Fruit fly (Drosophila melanogaster) whole organism, prepupa: ENCODE results near the gene CG2129.

ENCODE experiments used
- Blimp-1 ChIP-seq: fragments of 200-800 bp; sonication (Bioruptor generic); optimal IDR thresholded peaks from 3 replicates; lab custom pipeline; 2017; ENCODE audit warnings: missing biosample characterization, missing genetic modification characterization, mild to moderate bottlenecking, moderate library complexity, missing genetic modification reagents
- CG10631 ChIP-seq: fragments of 200-800 bp; sonication (Bioruptor generic); optimal IDR thresholded peaks from 2 replicates; lab custom pipeline; 2016; ENCODE audit warnings: missing biosample characterization, missing genetic modification characterization
- CG10669 ChIP-seq: fragments of 200-800 bp; sonication (Bioruptor generic); optimal IDR thresholded peaks from 3 replicates; lab custom pipeline; 2018; ENCODE audit warnings: missing biosample characterization, mild to moderate bottlenecking, missing genetic modification characterization, moderate library complexity
- CG11902 ChIP-seq: fragments of 200-800 bp; sonication (Bioruptor generic); optimal IDR thresholded peaks from 3 replicates; lab custom pipeline; 2016; ENCODE audit warnings: missing biosample characterization, missing genetic modification characterization
- CG15336 ChIP-seq: fragments of 200-800 bp; sonication (Bioruptor generic); IDR thresholded peaks from 2 replicates; pipeline ENCODE4 v1.3.6; 2022; ENCODE audit warnings: missing biosample characterization, missing genetic modification characterization
- CG1621 ChIP-seq: fragments of 200-800 bp; sonication (Bioruptor generic); optimal IDR thresholded peaks from 3 replicates; lab custom pipeline; 2018; ENCODE audit warnings: missing biosample characterization, mild to moderate bottlenecking, missing genetic modification characterization
- CG16779 ChIP-seq: fragments of 200-800 bp; sonication (Bioruptor generic); optimal IDR thresholded peaks from 3 replicates; lab custom pipeline; 2017; ENCODE audit warnings: missing biosample characterization, mild to moderate bottlenecking, missing genetic modification characterization
- CG3032 ChIP-seq: fragments of 200-800 bp; optimal IDR thresholded peaks from 2 replicates; lab custom pipeline; 2019; ENCODE audit warnings: missing biosample characterization, mild to moderate bottlenecking, missing genetic modification characterization, moderate library complexity
- CG3919 ChIP-seq: fragments of 200-800 bp; sonication (Bioruptor generic); optimal IDR thresholded peaks from 3 replicates; lab custom pipeline; 2016; ENCODE audit warnings: missing biosample characterization, missing genetic modification characterization
- CG6163 ChIP-seq: fragments of 200-800 bp; sonication (Bioruptor generic); IDR thresholded peaks from 3 replicates; pipeline ENCODE4 v1.3.6; 2022; ENCODE audit warnings: missing biosample characterization, missing genetic modification characterization
- CG6276 ChIP-seq: fragments of 200-800 bp; sonication (Bioruptor generic); optimal IDR thresholded peaks from 2 replicates; lab custom pipeline; 2017; ENCODE audit warnings: missing biosample characterization, mild to moderate bottlenecking, missing genetic modification characterization
- CG6792 ChIP-seq: fragments of 200-800 bp; sonication (Bioruptor generic); optimal IDR thresholded peaks from 3 replicates; lab custom pipeline; 2016; ENCODE audit warnings: missing biosample characterization, missing genetic modification characterization
- CG6808 ChIP-seq: fragments of 200-800 bp; sonication (Bioruptor generic); optimal IDR thresholded peaks from 3 replicates; lab custom pipeline; 2017; ENCODE audit warnings: missing biosample characterization, missing genetic modification characterization, mild to moderate bottlenecking, moderate library complexity, missing genetic modification reagents
- CG8319 ChIP-seq: fragments of 200-800 bp; sonication (Bioruptor generic); optimal IDR thresholded peaks from 3 replicates; lab custom pipeline; 2016; ENCODE audit warnings: missing biosample characterization, missing genetic modification characterization
- Eip75B ChIP-seq: fragments of 200-800 bp; sonication (Bioruptor generic); optimal IDR thresholded peaks from 3 replicates; lab custom pipeline; 2016; ENCODE audit warnings: missing biosample characterization, missing genetic modification characterization
- Eip78C ChIP-seq: fragments of 200-800 bp; sonication (Bioruptor generic); peaks from one replicate; lab custom pipeline; 2016; ENCODE audit warnings: missing biosample characterization, missing genetic modification characterization
- Eip93F ChIP-seq: fragments of 200-800 bp; sonication (Bioruptor generic); optimal IDR thresholded peaks from 2 replicates; lab custom pipeline; 2016; ENCODE audit warnings: missing biosample characterization, mild to moderate bottlenecking, missing genetic modification characterization
- Gug ChIP-seq: fragments of 200-800 bp; sonication (Bioruptor generic); IDR thresholded peaks from 2 replicates; pipeline ENCODE4 v1.3.6; 2022; ENCODE audit warnings: missing biosample characterization, missing genetic modification characterization
- Hr38 ChIP-seq: sonication (Bioruptor generic); optimal IDR thresholded peaks from 2 replicates; lab custom pipeline; 2016; ENCODE audit warnings: missing biosample characterization, missing genetic modification characterization
- Hr39 ChIP-seq: fragments of 200-800 bp; sonication (Bioruptor generic); optimal IDR thresholded peaks from 2 replicates; lab custom pipeline; 2016; ENCODE audit warnings: missing biosample characterization, missing genetic modification characterization
- Hr4 ChIP-seq: fragments of 200-800 bp; sonication (Bioruptor generic); optimal IDR thresholded peaks from 3 replicates; lab custom pipeline; 2016; ENCODE audit warnings: missing biosample characterization, missing genetic modification characterization
- Lpt ChIP-seq: fragments of 200-800 bp; sonication (Bioruptor generic); optimal IDR thresholded peaks from 3 replicates; lab custom pipeline; 2016; ENCODE audit warnings: missing biosample characterization, missing genetic modification characterization
- Met ChIP-seq: fragments of 200-800 bp; sonication (Bioruptor generic); optimal IDR thresholded peaks from 3 replicates; lab custom pipeline; 2016; ENCODE audit warnings: missing biosample characterization, missing genetic modification characterization
- Smox ChIP-seq: fragments of 200-800 bp; sonication (Bioruptor generic); optimal IDR thresholded peaks from 3 replicates; lab custom pipeline; 2016; ENCODE audit warnings: missing biosample characterization, missing genetic modification characterization
- Sox102F ChIP-seq: fragments of 200-800 bp; sonication (Bioruptor generic); optimal IDR thresholded peaks from 2 replicates; lab custom pipeline; 2016; ENCODE audit warnings: missing biosample characterization, mild to moderate bottlenecking, missing genetic modification characterization
- Sox14 ChIP-seq: fragments of 200-800 bp; sonication (Bioruptor generic); optimal IDR thresholded peaks from 3 replicates; lab custom pipeline; 2016; ENCODE audit warnings: missing biosample characterization, missing genetic modification characterization
- achi ChIP-seq: fragments of 200-800 bp; sonication (Bioruptor generic); optimal IDR thresholded peaks from 3 replicates; lab custom pipeline; 2016; ENCODE audit warnings: missing biosample characterization, missing genetic modification characterization
- cyc ChIP-seq: fragments of 200-800 bp; sonication (Bioruptor generic); optimal IDR thresholded peaks from 3 replicates; lab custom pipeline; 2016; ENCODE audit warnings: missing biosample characterization, missing genetic modification characterization
- dac ChIP-seq: fragments of 200-800 bp; sonication (Bioruptor generic); optimal IDR thresholded peaks from 2 replicates; lab custom pipeline; 2017; ENCODE audit warnings: missing biosample characterization, mild to moderate bottlenecking, missing genetic modification characterization
- dsx ChIP-seq: fragments of 200-800 bp; optimal IDR thresholded peaks from 3 replicates; lab custom pipeline; 2019; ENCODE audit warnings: missing biosample characterization, mild to moderate bottlenecking, missing genetic modification characterization, moderate library complexity; ENCODE audit not compliant: poor library complexity, severe bottlenecking
- eg ChIP-seq: fragments of 200-800 bp; sonication (Bioruptor generic); IDR thresholded peaks from 3 replicates; pipeline ENCODE4 v1.3.6; 2022; ENCODE audit warnings: missing biosample characterization, missing genetic modification characterization
- esn ChIP-seq: fragments of 200-800 bp; sonication (Bioruptor generic); optimal IDR thresholded peaks from 2 replicates; lab custom pipeline; 2016; ENCODE audit warnings: missing biosample characterization, mild to moderate bottlenecking, missing genetic modification characterization, moderate library complexity
- fd59A ChIP-seq: fragments of 200-800 bp; sonication (Bioruptor generic); optimal IDR thresholded peaks from 2 replicates; lab custom pipeline; 2017; ENCODE audit warnings: missing biosample characterization, mild to moderate bottlenecking, missing genetic modification characterization, missing genetic modification reagents
- fd85E ChIP-seq: fragments of 200-800 bp; sonication (Bioruptor generic); optimal IDR thresholded peaks from 3 replicates; lab custom pipeline; 2016; ENCODE audit warnings: missing biosample characterization, missing genetic modification characterization
- fkh ChIP-seq: fragments of 200-800 bp; sonication (Bioruptor generic); optimal IDR thresholded peaks from 3 replicates; lab custom pipeline; 2017; ENCODE audit warnings: missing biosample characterization, mild to moderate bottlenecking, missing genetic modification characterization, moderate library complexity
- lz ChIP-seq: fragments of 200-800 bp; sonication (Bioruptor generic); optimal IDR thresholded peaks from 3 replicates; lab custom pipeline; 2016; ENCODE audit warnings: missing biosample characterization, missing genetic modification characterization
- net ChIP-seq: fragments of 200-800 bp; sonication (Bioruptor generic); optimal IDR thresholded peaks from 3 replicates; lab custom pipeline; 2016; ENCODE audit warnings: missing biosample characterization, missing genetic modification characterization
- pdm3 ChIP-seq: fragments of 200-800 bp; sonication (Bioruptor generic); optimal IDR thresholded peaks from 3 replicates; lab custom pipeline; 2016; ENCODE audit warnings: missing biosample characterization, missing genetic modification characterization
- salr ChIP-seq, 2 experiments: fragments of 200-800 bp; sonication (Bioruptor generic); optimal IDR thresholded peaks; 3 replicates each; lab custom pipeline; 2016 to 2018; ENCODE audit warnings: missing biosample characterization in 2 of 2, missing genetic modification characterization in 2 of 2, mild to moderate bottlenecking in 1 of 2
- ss ChIP-seq, 2 experiments: fragments of 200-800 bp; sonication (Bioruptor generic); optimal IDR thresholded peaks; 2 replicates in 1 of 2; 3 replicates in 1 of 2; lab custom pipeline; 2017 to 2018; ENCODE audit warnings: mild to moderate bottlenecking in 2 of 2, missing biosample characterization in 2 of 2, missing genetic modification characterization in 2 of 2, moderate library complexity in 1 of 2
- svp ChIP-seq: fragments of 200-800 bp; sonication (Bioruptor generic); peaks from one replicate; lab custom pipeline; 2016; ENCODE audit warnings: missing biosample characterization, missing genetic modification characterization
- topi ChIP-seq: fragments of 200-800 bp; sonication (Bioruptor generic); optimal IDR thresholded peaks from 3 replicates; lab custom pipeline; 2016; ENCODE audit warnings: missing biosample characterization, missing genetic modification characterization
- vri ChIP-seq: fragments of 200-800 bp; sonication (Bioruptor generic); optimal IDR thresholded peaks from 3 replicates; lab custom pipeline; 2016; ENCODE audit warnings: missing biosample characterization, mild to moderate bottlenecking, missing genetic modification characterization

Gene CG2129

DNA sequence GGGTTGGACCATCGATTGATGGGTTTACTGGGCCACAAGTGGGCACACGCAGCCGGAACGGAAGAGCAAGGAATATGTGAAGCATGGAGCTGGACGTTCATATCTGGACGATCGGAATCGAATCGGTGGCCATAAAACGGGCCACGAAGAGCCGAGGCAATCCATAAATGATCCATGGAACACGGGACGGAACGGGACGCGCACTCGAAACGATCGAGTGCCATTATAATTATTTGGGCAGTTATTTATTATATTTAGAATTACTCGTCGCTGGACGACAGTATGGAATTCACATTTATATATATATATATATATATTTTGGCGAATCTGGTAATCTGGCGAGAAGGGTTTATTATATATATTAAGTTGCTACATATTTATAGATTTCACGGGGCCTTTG lies 37.7 kb upstream of the CG2129 start:
- TF ChIP-seq Sox102F (no peak), net (GFP tag; lab: Kevin White, UChicago) (no peak), Hr4 (GFP tag; lab: Kevin White, UChicago) (no peak), Hr39 (no peak), CG16779 (no peak), Met (GFP tag; lab: Kevin White, UChicago) (no peak), CG10669 (GFP tag; lab: Kevin White, UChicago) (no peak), Eip78C (GFP tag; lab: Kevin White, UChicago) (no peak), CG10631 (GFP tag; lab: Kevin White, UChicago) (no peak)

dm6 chrX:8110984-8111383 lies 34.7 kb upstream of the CG2129 start:
- TF ChIP-seq vri (GFP tag; lab: Kevin White, UChicago) (peak; percentile 76), CG3032 (no peak), Sox14 (no peak)

dm6 chrX:8112715-8113114 lies 32.9 kb upstream of the CG2129 start:
- no peak for TF ChIP-seq dsx (GFP tag; lab: Kevin White, UChicago)
- peak; percentile 2 for TF ChIP-seq Met (GFP tag; lab: Kevin White, UChicago)
- TF ChIP-seq lz (GFP tag; lab: Kevin White, UChicago): peak; percentile 10
- peak; percentile 8 for TF ChIP-seq esn (GFP tag; lab: Kevin White, UChicago)
- TF ChIP-seq Eip78C (GFP tag; lab: Kevin White, UChicago): peak; percentile 59
- TF ChIP-seq svp (GFP tag; lab: Kevin White, UChicago): peak; percentile 51

DNA sequence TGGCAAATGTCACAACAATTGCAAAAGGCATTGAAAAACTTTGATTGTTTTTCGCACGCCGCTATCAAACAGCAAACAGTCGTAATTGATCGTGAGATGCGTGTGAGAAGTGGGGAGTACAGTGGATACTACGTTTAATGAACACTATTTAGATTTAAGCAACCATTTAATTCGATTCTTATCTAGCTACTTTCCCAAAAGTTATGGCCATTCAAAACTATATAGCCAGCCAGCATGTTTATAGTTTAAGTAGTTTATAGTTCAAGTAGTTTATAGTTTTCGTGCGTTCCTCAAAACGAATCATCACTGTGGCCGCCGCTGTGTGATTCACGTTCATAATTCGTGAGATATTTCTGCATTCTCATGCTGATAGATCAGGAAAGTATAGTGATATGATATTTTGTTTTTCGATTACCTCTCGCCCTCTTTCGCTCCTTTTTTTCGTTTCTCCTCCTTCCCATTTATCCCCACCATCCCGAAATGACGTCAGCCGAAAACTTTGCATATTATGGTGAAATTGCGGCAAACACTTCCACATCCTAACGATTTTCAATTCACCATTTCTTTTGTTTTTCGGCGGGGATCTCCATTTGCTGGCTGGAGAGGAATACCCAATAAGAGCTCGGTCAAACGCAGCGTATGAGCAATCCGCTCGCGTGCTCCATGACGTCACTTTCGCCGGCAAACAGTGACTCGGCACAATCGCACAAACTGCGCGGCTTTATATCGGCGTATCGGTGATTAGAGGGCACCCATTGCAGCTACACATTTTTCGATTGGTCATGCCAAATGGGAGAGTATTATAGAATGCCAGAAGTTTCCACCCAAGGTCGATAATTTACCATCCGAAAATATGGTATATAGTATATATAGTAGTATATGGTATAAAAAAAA lies 32.0 kb upstream of the CG2129 start:
- TF ChIP-seq fd59A (GFP tag; lab: Kevin White, UChicago) (no peak), CG3919 (GFP tag; lab: Kevin White, UChicago) (no peak), Met (GFP tag; lab: Kevin White, UChicago) (peak; percentile 3), Hr4 (GFP tag; lab: Kevin White, UChicago) (peak; percentile 24), Smox (GFP tag; lab: Kevin White, UChicago) (no peak), Lpt (GFP tag; lab: Kevin White, UChicago) (no peak), dac (no peak), Gug (GFP tag; lab: Robert Waterston, UW) (no peak), CG8319 (GFP tag; lab: Kevin White, UChicago) (no peak), dsx (GFP tag; lab: Kevin White, UChicago) (no peak), CG16779 (no peak), achi (GFP tag; lab: Kevin White, UChicago) (peak; percentile 5), CG15336 (GFP tag; lab: Robert Waterston, UW) (0 out of 2 replicates have a peak, but pooled peaks have one; percentile 16), ss (GFP tag; optimal IDR thresholded peaks at IDR 0.05; lab: Kevin White, UChicago) (no peak), salr (GFP tag; optimal IDR thresholded peaks at IDR 0.05; lab: Kevin White, UChicago) (no peak), cyc (GFP tag; lab: Kevin White, UChicago) (peak; percentile 13), Hr38 (GFP tag; lab: Kevin White, UChicago) (no peak), fd85E (no peak), eg (peak; percentile 28; the same call in 1 of the 3 replicates), CG6792 (GFP tag; lab: Kevin White, UChicago) (peak; percentile 0), lz (GFP tag; lab: Kevin White, UChicago) (peak; percentile 30), CG6276 (no peak), fkh (GFP tag; lab: Kevin White, UChicago) (peak; percentile 31), Eip93F (GFP tag; lab: Kevin White, UChicago) (no peak), CG11902 (no peak), Eip75B (no peak), pdm3 (GFP tag; lab: Kevin White, UChicago) (peak; percentile 36), net (GFP tag; lab: Kevin White, UChicago) (no peak), Sox14 (no peak), topi (GFP tag; lab: Kevin White, UChicago) (peak; percentile 21), Blimp-1 (GFP tag; lab: Kevin White, UChicago) (no peak), CG6163 (0 out of 3 replicates have a peak, but pooled peaks have one; percentile 17), CG1621 (tag; lab: Kevin White, UChicago) (no peak), CG6808 (GFP tag; lab: Kevin White, UChicago) (no peak)
